Worm (Caenorhabditis elegans) whole organism, L4 larva: ENCODE results near the gene fipr-14.

ENCODE experiments used
- F49E8.2 ChIP-seq: sonication (generic microtip); optimal IDR thresholded peaks from 2 replicates; lab custom pipeline; 2016; ENCODE audit warnings: missing compliant biosample characterization, mild to moderate bottlenecking, missing genetic modification characterization, borderline replicate concordance
- Y48G9A.11 ChIP-seq: fragments of 200-800 bp; sonication (Bioruptor generic); IDR thresholded peaks from 2 replicates; pipeline ENCODE4 v1.3.6; 2022; ENCODE audit warnings: missing genetic modification reagents, missing genetic modification characterization, missing compliant biosample characterization
- Y5F2A.4 ChIP-seq: fragments of 200-800 bp; sonication (Bioruptor generic); optimal IDR thresholded peaks from 2 replicates; lab custom pipeline; 2018; ENCODE audit warnings: mild to moderate bottlenecking, missing genetic modification characterization, missing compliant biosample characterization
- Y75B8A.6 ChIP-seq: fragments of 200-800 bp; sonication (Bioruptor generic); IDR thresholded peaks from 2 replicates; pipeline ENCODE4 v1.3.6; 2022; ENCODE audit warnings: missing genetic modification reagents, missing genetic modification characterization, missing compliant biosample characterization
- attf-4 ChIP-seq: sonication (generic microtip); optimal IDR thresholded peaks from 3 replicates; lab custom pipeline; 2017; ENCODE audit warnings: missing biosample characterization, missing genetic modification characterization
- daf-19 ChIP-seq: fragments of 200-800 bp; sonication (Bioruptor generic); conservative IDR thresholded peaks from 2 replicates; pipeline ENCODE4 v1.3.6; 2022; ENCODE audit warnings: missing genetic modification characterization, missing compliant biosample characterization
- dpl-1 ChIP-seq: fragments of 150-350 bp; optimal IDR thresholded peaks from 2 replicates; lab custom pipeline; 2014; ENCODE audit warnings: missing biosample characterization, missing genetic modification reagents, missing genetic modification characterization
- fos-1 ChIP-seq: fragments of 150-350 bp; optimal IDR thresholded peaks from 2 replicates; lab custom pipeline; 2014; ENCODE audit warnings: missing biosample characterization, missing genetic modification characterization
- lin-13 ChIP-seq: fragments of 150-350 bp; optimal IDR thresholded peaks from 2 replicates; lab custom pipeline; 2014; ENCODE audit warnings: missing biosample characterization, missing genetic modification reagents, missing genetic modification characterization
- lsy-2 ChIP-seq, 2 experiments: fragments of 150-350 bp in 1 of 2; sonication (generic microtip) in 1 of 2; optimal IDR thresholded peaks; 2 replicates each; lab custom pipeline; 2014 to 2017; ENCODE audit warnings: missing biosample characterization in 2 of 2, missing genetic modification characterization in 2 of 2
- mdt-29 ChIP-seq: fragments of 200-800 bp; sonication (Bioruptor generic); IDR thresholded peaks from 2 replicates; pipeline ENCODE4 v1.3.6; 2022; ENCODE audit warnings: missing genetic modification reagents, missing genetic modification characterization, missing compliant biosample characterization
- pha-4 ChIP-seq, 2 experiments: fragments of 150-350 bp in 1 of 2; fragments of 200-800 bp in 1 of 2; sonication (Bioruptor generic) in 1 of 2; IDR thresholded peaks in 1 of 2; optimal IDR thresholded peaks in 1 of 2; 2 replicates each; pipeline versions ENCODE4 v1.3.6 to Lab custom; 2014 to 2022; ENCODE audit warnings: missing genetic modification characterization in 2 of 2, missing genetic modification reagents in 2 of 2, missing biosample characterization in 1 of 2, missing compliant biosample characterization in 1 of 2
- pqm-1 ChIP-seq: sonication (generic microtip); optimal IDR thresholded peaks from 2 replicates; lab custom pipeline; 2017; ENCODE audit warnings: missing biosample characterization, missing genetic modification characterization
- unc-62 ChIP-seq, 3 experiments: fragments of 150-350 bp in 1 of 3; sonication (generic microtip); optimal IDR thresholded peaks in 2 of 3; peaks in 1 of 3; 1 replicate in 1 of 3; 2 replicates in 2 of 3; lab custom pipeline; 2014 to 2017; ENCODE audit warnings: missing biosample characterization in 3 of 3, missing genetic modification characterization in 3 of 3, missing genetic modification reagents in 3 of 3, missing genotype in 1 of 3

DNA sequence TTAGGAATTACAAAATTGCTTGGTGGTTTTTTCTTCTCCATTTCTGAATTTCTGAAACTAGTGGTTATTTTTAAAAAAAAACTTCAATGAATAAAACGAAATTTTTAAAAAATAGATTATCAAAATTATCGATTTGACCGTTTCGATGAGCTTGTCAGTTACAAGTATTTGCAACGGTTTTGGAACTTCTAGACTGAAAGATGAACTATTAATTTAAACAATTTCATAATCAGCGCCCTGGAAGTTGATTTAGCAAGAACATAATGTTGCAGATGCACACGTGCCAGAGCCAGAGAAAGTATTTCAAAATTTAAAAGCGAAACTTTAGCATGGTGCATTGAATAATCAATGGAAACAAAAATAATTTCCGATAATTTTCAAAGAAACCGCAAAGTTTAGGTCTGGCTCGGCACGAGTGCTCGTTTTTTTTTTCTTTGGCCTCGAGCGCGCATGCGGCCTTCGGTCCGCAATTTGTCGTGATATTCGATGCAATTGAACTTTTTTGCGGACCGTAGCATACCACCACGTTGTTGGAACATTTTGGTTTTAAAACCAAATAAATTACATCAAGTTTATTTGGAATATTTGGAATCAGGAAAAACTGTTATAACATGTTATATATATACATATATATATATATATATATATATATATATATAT lies 34.1 kb upstream of the fipr-14 start, which contains the start of gene T11G6.5:
- TF ChIP-seq Y48G9A.11 (GFP tag; lab: Robert Waterston, UW) (no peak), pqm-1 (tag; lab: Kevin White, UChicago) (no peak), mdt-29 (GFP tag; lab: Robert Waterston, UW) (no peak), daf-19 (GFP tag; lab: Robert Waterston, UW) (no peak), lsy-2 (tag; optimal IDR thresholded peaks at IDR 0.05; lab: Kevin White, UChicago) (peak in 1 of 2 experiments; percentile 95), F49E8.2 (tag; lab: Kevin White, UChicago) (no peak), dpl-1 (GFP tag; lab: Kevin White, UChicago) (peak; percentile 36), Y5F2A.4 (GFP tag; lab: Kevin White, UChicago) (no peak), unc-62 (GFP tag; optimal IDR thresholded peaks at IDR 0.05 in 1 of 2; lab: Kevin White, UChicago) (no peak), unc-62 (tag; optimal IDR thresholded peaks at IDR 0.05; lab: Kevin White, UChicago) (no peak), attf-4 (tag; lab: Kevin White, UChicago) (no peak), lin-13 (GFP tag; lab: Kevin White, UChicago) (peak; percentile 4), pha-4 (GFP tag; IDR thresholded peaks at IDR 0.05; lab: Robert Waterston, UW) (no peak), pha-4 (tag; optimal IDR thresholded peaks at IDR 0.05; lab: Kevin White, UChicago) (no peak), fos-1 (tag; lab: Kevin White, UChicago) (no peak), Y75B8A.6 (no peak)
